Fruit fly (Drosophila melanogaster) whole organism, embryonic: ENCODE data around the gene Nep6.
A peak's percentile ranks its signal among the peaks of the same experiment; 100 is the strongest.

ENCODE experiments used
- ATbp ChIP-seq: fragments of 200-800 bp; sonication (Bioruptor generic); optimal IDR thresholded peaks from 2 replicates; lab custom pipeline; 2017; ENCODE audit warnings: missing biosample characterization, mild to moderate bottlenecking, missing genetic modification characterization, missing genetic modification reagents
- CG10209 ChIP-seq: fragments of 200-800 bp; sonication (Bioruptor generic); optimal IDR thresholded peaks from 3 replicates; lab custom pipeline; 2017; ENCODE audit warnings: missing biosample characterization, mild to moderate bottlenecking, missing genetic modification characterization, missing genetic modification reagents
- CG10543 ChIP-seq: fragments of 200-800 bp; sonication (Bioruptor generic); optimal IDR thresholded peaks from 3 replicates; lab custom pipeline; 2017; ENCODE audit warnings: missing biosample characterization, mild to moderate bottlenecking, missing genetic modification characterization, moderate library complexity
- CG14710 ChIP-seq: fragments of 200-800 bp; sonication (Bioruptor generic); optimal IDR thresholded peaks from 3 replicates; lab custom pipeline; 2019; ENCODE audit warnings: missing biosample characterization, mild to moderate bottlenecking, missing genetic modification characterization, moderate library complexity
- CG15601 ChIP-seq: fragments of 200-800 bp; sonication (Bioruptor generic); optimal IDR thresholded peaks from 3 replicates; lab custom pipeline; 2019; ENCODE audit warnings: missing biosample characterization, mild to moderate bottlenecking, missing genetic modification characterization, moderate library complexity
- CG17361 ChIP-seq: fragments of 200-800 bp; sonication (Bioruptor generic); IDR thresholded peaks from 3 replicates; pipeline ENCODE4 v1.3.6; 2022; ENCODE audit warnings: missing biosample characterization, missing genetic modification characterization
- CG18599 ChIP-seq: fragments of 200-800 bp; sonication (Bioruptor generic); optimal IDR thresholded peaks from 3 replicates; lab custom pipeline; 2017; ENCODE audit warnings: missing biosample characterization, missing genetic modification characterization, mild to moderate bottlenecking, moderate library complexity, missing genetic modification reagents
- CG18619 ChIP-seq: fragments of 200-800 bp; sonication (Bioruptor generic); optimal IDR thresholded peaks from 3 replicates; lab custom pipeline; 2017; ENCODE audit warnings: missing biosample characterization, mild to moderate bottlenecking, missing genetic modification characterization
- CG2116 ChIP-seq: fragments of 200-800 bp; sonication (Bioruptor generic); optimal IDR thresholded peaks from 3 replicates; lab custom pipeline; 2018; ENCODE audit warnings: missing biosample characterization, mild to moderate bottlenecking, missing genetic modification characterization
- CG2202 ChIP-seq: fragments of 200-800 bp; sonication (Bioruptor generic); optimal IDR thresholded peaks from 2 replicates; lab custom pipeline; 2018; ENCODE audit warnings: missing biosample characterization, mild to moderate bottlenecking, missing genetic modification characterization
- CG30403 ChIP-seq: fragments of 200-800 bp; sonication (Bioruptor generic); optimal IDR thresholded peaks from 3 replicates; lab custom pipeline; 2016; ENCODE audit warnings: missing biosample characterization, missing genetic modification characterization
- CG42726 ChIP-seq: fragments of 200-800 bp; sonication (Bioruptor generic); IDR thresholded peaks from 2 replicates; pipeline ENCODE4 v1.3.6; 2022; ENCODE audit warnings: missing biosample characterization, missing genetic modification characterization; ENCODE audit not compliant: partially characterized antibody
- CG4820 ChIP-seq: fragments of 200-800 bp; sonication (Bioruptor generic); optimal IDR thresholded peaks from 3 replicates; lab custom pipeline; 2016; ENCODE audit warnings: missing biosample characterization, missing genetic modification characterization
- CG5953 ChIP-seq: fragments of 200-800 bp; sonication (Bioruptor generic); IDR thresholded peaks from 2 replicates; pipeline ENCODE4 v1.3.6; 2022; ENCODE audit warnings: missing biosample characterization, missing genetic modification characterization
- CG6272 ChIP-seq: fragments of 200-800 bp; sonication (Bioruptor generic); IDR thresholded peaks from 2 replicates; pipeline ENCODE4 v1.3.6; 2022; ENCODE audit warnings: missing biosample characterization, missing genetic modification characterization
- CG6765 ChIP-seq: fragments of 200-800 bp; sonication (Bioruptor generic); optimal IDR thresholded peaks from 3 replicates; lab custom pipeline; 2017; ENCODE audit warnings: missing biosample characterization, mild to moderate bottlenecking, missing genetic modification characterization
- CG7271 ChIP-seq: fragments of 200-800 bp; sonication (Bioruptor generic); optimal IDR thresholded peaks from 2 replicates; lab custom pipeline; 2018; ENCODE audit warnings: missing biosample characterization, mild to moderate bottlenecking, missing genetic modification characterization, moderate library complexity
- CG7357 ChIP-seq: fragments of 200-800 bp; sonication (Bioruptor generic); IDR thresholded peaks from 3 replicates; pipeline ENCODE4 v1.3.6; 2022; ENCODE audit warnings: missing biosample characterization, missing genetic modification characterization
- CG7928 ChIP-seq: fragments of 200-800 bp; sonication (Bioruptor generic); optimal IDR thresholded peaks from 2 replicates; lab custom pipeline; 2017; ENCODE audit warnings: missing biosample characterization, mild to moderate bottlenecking, missing genetic modification characterization
- CG9609 ChIP-seq: fragments of 200-800 bp; sonication (Bioruptor generic); optimal IDR thresholded peaks from 3 replicates; lab custom pipeline; 2016; ENCODE audit warnings: missing biosample characterization, missing genetic modification characterization
- CG9876 ChIP-seq: fragments of 200-800 bp; sonication (Bioruptor generic); optimal IDR thresholded peaks from 2 replicates; lab custom pipeline; 2016; ENCODE audit warnings: missing biosample characterization, missing genetic modification characterization
- CTCF ChIP-seq: fragments of 200-800 bp; sonication (Bioruptor generic); optimal IDR thresholded peaks from 2 replicates; lab custom pipeline; 2017; ENCODE audit warnings: missing biosample characterization, mild to moderate bottlenecking, missing genetic modification characterization, moderate library complexity
- Dad ChIP-seq: fragments of 200-800 bp; sonication (Bioruptor generic); optimal IDR thresholded peaks from 3 replicates; lab custom pipeline; 2016; ENCODE audit warnings: missing biosample characterization, missing genetic modification characterization
- Dip3 ChIP-seq: fragments of 200-800 bp; sonication (Bioruptor generic); optimal IDR thresholded peaks from 3 replicates; lab custom pipeline; 2016; ENCODE audit warnings: missing biosample characterization, missing genetic modification characterization
- Fer2 ChIP-seq: fragments of 200-800 bp; sonication (Bioruptor generic); optimal IDR thresholded peaks from 2 replicates; lab custom pipeline; 2018; ENCODE audit warnings: missing biosample characterization, mild to moderate bottlenecking, missing genetic modification characterization, moderate library complexity
- HHEX ChIP-seq: fragments of 200-800 bp; sonication (Bioruptor generic); optimal IDR thresholded peaks from 3 replicates; lab custom pipeline; 2017; ENCODE audit warnings: missing biosample characterization, mild to moderate bottlenecking, missing genetic modification characterization, missing genetic modification reagents
- HmgD ChIP-seq: fragments of 200-800 bp; sonication (Bioruptor generic); optimal IDR thresholded peaks from 3 replicates; lab custom pipeline; 2016; ENCODE audit warnings: missing biosample characterization, missing genetic modification characterization
- Lhr ChIP-seq: fragments of 200-800 bp; sonication (Bioruptor generic); optimal IDR thresholded peaks from 3 replicates; lab custom pipeline; 2017; ENCODE audit warnings: mild to moderate bottlenecking, missing biosample characterization, missing genetic modification reagents, missing genetic modification characterization
- Ravus ChIP-seq: fragments of 200-800 bp; sonication (Bioruptor generic); IDR thresholded peaks from 2 replicates; pipeline ENCODE4 v1.3.6; 2022; ENCODE audit warnings: missing biosample characterization, missing genetic modification characterization
- ara ChIP-seq: fragments of 200-800 bp; sonication (Bioruptor generic); IDR thresholded peaks from 2 replicates; pipeline ENCODE4 v1.3.6; 2022; ENCODE audit warnings: missing biosample characterization, missing genetic modification characterization
- ash1 ChIP-seq: fragments of 200-800 bp; sonication (Bioruptor generic); optimal IDR thresholded peaks from 2 replicates; lab custom pipeline; 2018; ENCODE audit warnings: missing biosample characterization, mild to moderate bottlenecking, missing genetic modification characterization
- esg ChIP-seq: fragments of 200-800 bp; sonication (Bioruptor generic); conservative IDR thresholded peaks from 2 replicates; pipeline ENCODE4 v1.3.6; 2022; ENCODE audit warnings: missing biosample characterization, missing genetic modification characterization
- eve ChIP-seq, 2 experiments: fragments of >200 bp; optimal IDR thresholded peaks; 2 replicates each; lab custom pipeline; 2017; ENCODE audit warnings: missing biosample characterization in 2 of 2, missing genetic modification characterization in 2 of 2
- exex ChIP-seq: fragments of 200-800 bp; sonication (Bioruptor generic); optimal IDR thresholded peaks from 4 replicates; lab custom pipeline; 2018; ENCODE audit warnings: missing biosample characterization, mild to moderate bottlenecking, missing genetic modification characterization, moderate library complexity
- fd64A ChIP-seq: fragments of 200-800 bp; sonication (Bioruptor generic); optimal IDR thresholded peaks from 3 replicates; lab custom pipeline; 2018; ENCODE audit warnings: missing biosample characterization, mild to moderate bottlenecking, missing genetic modification characterization
- gcm2 ChIP-seq: fragments of 200-800 bp; sonication (Bioruptor generic); optimal IDR thresholded peaks from 2 replicates; lab custom pipeline; 2016; ENCODE audit warnings: missing biosample characterization, missing genetic modification characterization
- gro ChIP-seq: fragments of 200-800 bp; sonication (Bioruptor generic); optimal IDR thresholded peaks from 2 replicates; lab custom pipeline; 2016; ENCODE audit warnings: missing biosample characterization, missing genetic modification characterization
- kah ChIP-seq: fragments of 200-800 bp; sonication (Bioruptor generic); optimal IDR thresholded peaks from 2 replicates; lab custom pipeline; 2018; ENCODE audit warnings: missing biosample characterization, mild to moderate bottlenecking, missing genetic modification characterization
- nau ChIP-seq: fragments of 200-800 bp; sonication (Bioruptor generic); optimal IDR thresholded peaks from 3 replicates; lab custom pipeline; 2017; ENCODE audit warnings: missing biosample characterization, mild to moderate bottlenecking, missing genetic modification characterization, missing genetic modification reagents
- pb ChIP-seq: fragments of 200-800 bp; sonication (Bioruptor generic); optimal IDR thresholded peaks from 3 replicates; lab custom pipeline; 2016; ENCODE audit warnings: missing biosample characterization, missing genetic modification characterization
- row ChIP-seq: fragments of 200-800 bp; sonication (Bioruptor generic); IDR thresholded peaks from 3 replicates; pipeline ENCODE4 v1.3.6; 2022; ENCODE audit warnings: missing biosample characterization, missing genetic modification characterization
- run ChIP-seq: fragments of 200-800 bp; sonication (Bioruptor generic); optimal IDR thresholded peaks from 3 replicates; lab custom pipeline; 2018; ENCODE audit warnings: missing biosample characterization, mild to moderate bottlenecking, missing genetic modification characterization
- sens ChIP-seq: fragments of 200-800 bp; sonication (Bioruptor generic); peaks from one replicate; lab custom pipeline; 2016; ENCODE audit warnings: missing biosample characterization, missing genetic modification characterization
- seq ChIP-seq: fragments of 200-800 bp; sonication (Bioruptor generic); IDR thresholded peaks from 2 replicates; pipeline ENCODE4 v1.3.6; 2022; ENCODE audit warnings: missing biosample characterization, missing genetic modification characterization
- slp2 ChIP-seq: fragments of 200-800 bp; sonication (Bioruptor generic); optimal IDR thresholded peaks from 2 replicates; lab custom pipeline; 2016; ENCODE audit warnings: missing biosample characterization, missing genetic modification characterization
- sqz ChIP-seq: fragments of 200-800 bp; sonication (Bioruptor generic); optimal IDR thresholded peaks from 3 replicates; lab custom pipeline; 2018; ENCODE audit warnings: missing biosample characterization, mild to moderate bottlenecking, missing genetic modification characterization
- ssp ChIP-seq: fragments of 200-800 bp; sonication (Bioruptor generic); IDR thresholded peaks from 2 replicates; pipeline ENCODE4 v1.3.6; 2022; ENCODE audit warnings: missing biosample characterization, missing genetic modification characterization
- tio ChIP-seq: fragments of 200-800 bp; sonication (Bioruptor generic); optimal IDR thresholded peaks from 2 replicates; lab custom pipeline; 2017; ENCODE audit warnings: missing biosample characterization, missing genetic modification characterization, inconsistent platforms
- ttk ChIP-seq: fragments of 200-800 bp; sonication (Bioruptor generic); IDR thresholded peaks from 2 replicates; pipeline ENCODE4 v2.1.2; 2022; ENCODE audit warnings: missing biosample characterization, missing genetic modification characterization
- vvl ChIP-seq: fragments of 200-800 bp; sonication (Bioruptor generic); IDR thresholded peaks from 2 replicates; pipeline ENCODE4 v1.3.6; 2022; ENCODE audit warnings: missing biosample characterization, missing genetic modification characterization
- z ChIP-seq: fragments of 200-800 bp; sonication (Bioruptor generic); IDR thresholded peaks from 3 replicates; pipeline ENCODE4 v1.3.6; 2022; ENCODE audit warnings: missing biosample characterization, missing genetic modification characterization

Gene Nep6

DNA sequence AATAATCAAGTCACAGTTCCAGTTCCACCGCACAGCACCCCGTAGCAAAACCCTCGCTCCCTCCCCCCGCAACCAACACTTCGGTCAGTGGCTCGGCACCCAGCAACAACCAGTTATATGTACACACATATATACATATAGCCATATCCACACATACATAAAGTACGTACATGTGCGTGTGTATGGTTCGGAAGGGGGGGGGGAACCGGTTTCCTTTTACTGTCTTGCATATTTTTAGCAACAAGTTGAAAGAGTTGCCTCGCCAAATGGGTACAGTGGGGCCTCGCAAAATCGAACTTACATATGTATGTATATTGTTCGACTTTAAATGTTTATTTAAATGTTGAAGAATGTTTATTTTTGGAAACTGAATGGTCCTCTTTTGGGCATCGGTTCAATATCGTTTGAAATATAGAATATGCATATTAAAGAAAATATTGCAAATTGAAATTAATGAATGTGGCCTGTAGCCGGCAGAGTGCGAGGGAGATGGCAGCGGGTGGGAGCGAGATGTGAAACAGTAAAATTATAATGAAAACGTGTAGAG lies 46.4 kb upstream of the Nep6 start (continued):
- TF ChIP-seq esg (GFP tag; lab: Robert Waterston, UW): peak; percentile 70
- TF ChIP-seq ara (GFP tag; lab: Robert Waterston, UW): peak; percentile 45; the same call in 1 of the 2 replicates
- TF ChIP-seq CG10543 (GFP tag; lab: Kevin White, UChicago): peak; percentile 80
- peak; percentile 67; the same call in 1 of the 2 replicates for TF ChIP-seq CG6272 (GFP tag; lab: Robert Waterston, UW)
- peak; percentile 60 for TF ChIP-seq CG10209
- TF ChIP-seq CG15601 (tag; lab: Kevin White, UChicago): no peak
- peak; percentile 22 for TF ChIP-seq ATbp
- no peak for TF ChIP-seq run (tag; lab: Kevin White, UChicago)
- peak; percentile 55; the same call in 1 of the 2 replicates for TF ChIP-seq CG5953 (GFP tag; lab: Robert Waterston, UW)
- TF ChIP-seq gcm2 (GFP tag; lab: Kevin White, UChicago): no peak
- peak; percentile 22 for TF ChIP-seq CG9876 (GFP tag; lab: Kevin White, UChicago)
- peak; percentile 4 for TF ChIP-seq Lhr (GFP tag; lab: Kevin White, UChicago)
- no peak for TF ChIP-seq kah (GFP tag; lab: Kevin White, UChicago)
- TF ChIP-seq gro (GFP tag; lab: Kevin White, UChicago): peak; percentile 47
- TF ChIP-seq CG2202: no peak
- TF ChIP-seq Dip3: peak; percentile 82
- peak; percentile 22 for TF ChIP-seq tio (GFP tag; lab: Kevin White, UChicago)
- TF ChIP-seq CTCF: no peak
- peak; percentile 90 for TF ChIP-seq row
- TF ChIP-seq sens (GFP tag; lab: Kevin White, UChicago): peak; percentile 83
- peak; percentile 75 for TF ChIP-seq HHEX (GFP tag; lab: Kevin White, UChicago)
- peak; percentile 79 for TF ChIP-seq seq (GFP tag; lab: Robert Waterston, UW)
- TF ChIP-seq nau (GFP tag; lab: Kevin White, UChicago): no peak
- peak; percentile 56 for TF ChIP-seq ttk (GFP tag; lab: Robert Waterston, UW)
- peak; percentile 40 for TF ChIP-seq pb (GFP tag; lab: Kevin White, UChicago)
- TF ChIP-seq CG7271 (tag; lab: Kevin White, UChicago): no peak
- TF ChIP-seq fd64A (GFP tag; lab: Kevin White, UChicago): no peak
- peak; percentile 2 for TF ChIP-seq CG9609 (GFP tag; lab: Kevin White, UChicago)
- peak; percentile 60 for TF ChIP-seq CG18619 (GFP tag; lab: Kevin White, UChicago)
- TF ChIP-seq sqz (GFP tag; lab: Kevin White, UChicago): peak; percentile 50
- peak; percentile 69 for TF ChIP-seq CG6765 (GFP tag; lab: Kevin White, UChicago)
- peak; percentile 13 for TF ChIP-seq CG2116 (GFP tag; lab: Kevin White, UChicago)
- TF ChIP-seq eve (GFP tag; optimal IDR thresholded peaks at IDR 0.05; lab: Kevin White, UChicago): peak in 1 of 2 experiments; percentile 79
- TF ChIP-seq CG17361 (GFP tag; lab: Robert Waterston, UW): no peak; the same call in 2 of the 3 replicates
- peak; percentile 21 for TF ChIP-seq CG7928 (GFP tag; lab: Kevin White, UChicago)
- TF ChIP-seq ssp (GFP tag; lab: Robert Waterston, UW): peak; percentile 61
- TF ChIP-seq CG7357 (GFP tag; lab: Robert Waterston, UW): peak; percentile 74; the same call in 2 of the 3 replicates
- TF ChIP-seq slp2 (GFP tag; lab: Kevin White, UChicago): peak; percentile 32
- peak; percentile 69 for TF ChIP-seq CG30403 (GFP tag; lab: Kevin White, UChicago)
- no peak for TF ChIP-seq HmgD (GFP tag; lab: Kevin White, UChicago)
- TF ChIP-seq vvl (GFP tag; lab: Robert Waterston, UW): peak; percentile 81
- TF ChIP-seq CG4820: peak; percentile 7
- TF ChIP-seq Dad (GFP tag; lab: Kevin White, UChicago): peak; percentile 26
- TF ChIP-seq Fer2 (tag; lab: Kevin White, UChicago): peak; percentile 65
- TF ChIP-seq ash1 (GFP tag; lab: Kevin White, UChicago): no peak
- TF ChIP-seq CG18599 (GFP tag; lab: Kevin White, UChicago): peak; percentile 86
- TF ChIP-seq z: 0 out of 3 replicates have a peak, but pooled peaks have one; percentile 9
- peak; percentile 47; the same call in 1 of the 2 replicates for TF ChIP-seq Ravus (GFP tag; lab: Robert Waterston, UW)
- TF ChIP-seq CG14710 (tag; lab: Kevin White, UChicago): no peak
- TF ChIP-seq CG42726: no peak
- peak; percentile 66 for TF ChIP-seq exex (tag; lab: Kevin White, UChicago)
